Worm (Caenorhabditis elegans) whole organism, L1 larva: Measurements from ENCODE around the gene sng-1.

Source experiments
- C04F5.9 ChIP-seq: sonication (generic microtip); optimal IDR thresholded peaks from 2 replicates; lab custom pipeline; 2016; ENCODE audit warnings: missing genetic modification characterization, missing compliant biosample characterization
- C16A3.4 ChIP-seq: fragments of 150-350 bp; optimal IDR thresholded peaks from 2 replicates; lab custom pipeline; 2014; ENCODE audit warnings: missing biosample characterization, missing genetic modification characterization
- ama-1 ChIP-seq: fragments of 150-350 bp; optimal IDR thresholded peaks from 2 replicates; lab custom pipeline; 2014
- blmp-1 ChIP-seq: fragments of 150-350 bp; optimal IDR thresholded peaks from 2 replicates; lab custom pipeline; 2014; ENCODE audit warnings: missing biosample characterization, missing genetic modification characterization
- ceh-63 ChIP-seq: fragments of 200-800 bp; sonication (Bioruptor generic); optimal IDR thresholded peaks from 2 replicates; lab custom pipeline; 2018; ENCODE audit warnings: mild to moderate bottlenecking, missing genetic modification characterization, missing compliant biosample characterization
- ceh-8 ChIP-seq: fragments of 200-800 bp; sonication (Bioruptor generic); optimal IDR thresholded peaks from 2 replicates; lab custom pipeline; 2018; ENCODE audit warnings: mild to moderate bottlenecking, missing genetic modification characterization, moderate library complexity, missing compliant biosample characterization
- ceh-82 ChIP-seq, 3 experiments: fragments of 150-350 bp in 1 of 3; sonication (generic microtip) in 2 of 3; optimal IDR thresholded peaks; 2 replicates each; lab custom pipeline; 2014 to 2017; ENCODE audit warnings: missing biosample characterization in 3 of 3, missing genetic modification characterization in 3 of 3
- dpl-1 ChIP-seq, 3 experiments: fragments of 150-350 bp in 2 of 3; sonication (generic microtip) in 1 of 3; optimal IDR thresholded peaks; 2 replicates each; lab custom pipeline; 2014 to 2017; ENCODE audit warnings: missing biosample characterization in 3 of 3, missing genetic modification characterization in 3 of 3, missing genetic modification reagents in 3 of 3
- dsc-1 ChIP-seq: sonication (generic microtip); optimal IDR thresholded peaks from 2 replicates; lab custom pipeline; 2016; ENCODE audit warnings: mild to moderate bottlenecking, missing genetic modification characterization, missing compliant biosample characterization
- efl-3 ChIP-seq: fragments of 200-800 bp; sonication (Bioruptor generic); optimal IDR thresholded peaks from 2 replicates; lab custom pipeline; 2018; ENCODE audit warnings: mild to moderate bottlenecking, missing genetic modification characterization, missing compliant biosample characterization
- egl-27 ChIP-seq, 2 experiments: fragments of 150-350 bp in 1 of 2; sonication (generic microtip); optimal IDR thresholded peaks; 3 replicates each; lab custom pipeline; 2017 to 2018; ENCODE audit warnings: missing biosample characterization in 2 of 2, missing genetic modification characterization in 2 of 2, missing genetic modification reagents in 2 of 2
- elt-2 ChIP-seq: sonication (generic microtip); optimal IDR thresholded peaks from 2 replicates; lab custom pipeline; 2016; ENCODE audit warnings: missing genetic modification characterization, mild to moderate bottlenecking, inconsistent platforms, missing compliant biosample characterization, missing genetic modification reagents
- fkh-8 ChIP-seq: sonication (generic microtip); optimal IDR thresholded peaks from 2 replicates; lab custom pipeline; 2016; ENCODE audit warnings: mild to moderate bottlenecking, missing genetic modification characterization, missing compliant biosample characterization
- hlh-17 ChIP-seq: fragments of 200-800 bp; sonication (Bioruptor generic); optimal IDR thresholded peaks from 2 replicates; lab custom pipeline; 2018; ENCODE audit warnings: missing genetic modification characterization, mild to moderate bottlenecking, missing compliant biosample characterization, moderate library complexity, borderline replicate concordance
- hpl-2 ChIP-seq: fragments of 150-350 bp; optimal IDR thresholded peaks from 2 replicates; lab custom pipeline; 2014; ENCODE audit warnings: missing biosample characterization, missing genetic modification reagents, missing genetic modification characterization
- isw-1 ChIP-seq: fragments of 200-800 bp; sonication (Bioruptor generic); IDR thresholded peaks from 2 replicates; pipeline ENCODE4 v1.3.6; 2022; ENCODE audit warnings: missing genetic modification characterization, missing compliant biosample characterization
- jun-1 ChIP-seq: fragments of 150-350 bp; optimal IDR thresholded peaks from 2 replicates; lab custom pipeline; 2014; ENCODE audit warnings: missing biosample characterization, missing genetic modification reagents, missing genetic modification characterization
- lin-14 ChIP-seq: fragments of 200-800 bp; sonication (Bioruptor generic); optimal IDR thresholded peaks from 2 replicates; lab custom pipeline; 2018; ENCODE audit warnings: mild to moderate bottlenecking, missing genetic modification characterization, moderate library complexity, missing compliant biosample characterization
- mef-2 ChIP-seq: fragments of 150-350 bp; optimal IDR thresholded peaks from 2 replicates; lab custom pipeline; 2014; ENCODE audit warnings: missing biosample characterization, missing genetic modification characterization
- mep-1 ChIP-seq: fragments of 150-350 bp; optimal IDR thresholded peaks from 2 replicates; lab custom pipeline; 2014; ENCODE audit warnings: missing biosample characterization, missing genetic modification characterization
- nhr-19 ChIP-seq: fragments of 200-800 bp; sonication (Bioruptor generic); conservative IDR thresholded peaks from 2 replicates; pipeline ENCODE4 v1.3.6; 2022; ENCODE audit warnings: missing genetic modification characterization, missing compliant biosample characterization
- nhr-237 ChIP-seq: fragments of 150-350 bp; optimal IDR thresholded peaks from 2 replicates; lab custom pipeline; 2014; ENCODE audit warnings: missing biosample characterization, missing genetic modification characterization
- nhr-47 ChIP-seq: sonication (generic microtip); optimal IDR thresholded peaks from 2 replicates; lab custom pipeline; 2016; ENCODE audit warnings: mild to moderate bottlenecking, missing genetic modification characterization, moderate library complexity, missing compliant biosample characterization
- nhr-71 ChIP-seq: sonication (generic microtip); optimal IDR thresholded peaks from 2 replicates; lab custom pipeline; 2016; ENCODE audit warnings: mild to moderate bottlenecking, missing genetic modification characterization, moderate library complexity, missing compliant biosample characterization
- pqm-1 ChIP-seq: sonication (generic microtip); optimal IDR thresholded peaks from 3 replicates; lab custom pipeline; 2017; ENCODE audit warnings: missing biosample characterization, missing genetic modification characterization
- rnt-1 ChIP-seq: sonication (generic microtip); optimal IDR thresholded peaks from 2 replicates; lab custom pipeline; 2016; ENCODE audit warnings: mild to moderate bottlenecking, missing genetic modification characterization, moderate library complexity, missing compliant biosample characterization
- sptf-1 ChIP-seq: fragments of 150-350 bp; optimal IDR thresholded peaks from 2 replicates; lab custom pipeline; 2014; ENCODE audit warnings: missing biosample characterization, missing genetic modification characterization
- swsn-7 ChIP-seq: sonication (generic microtip); optimal IDR thresholded peaks from 2 replicates; lab custom pipeline; 2016; ENCODE audit warnings: missing genetic modification characterization, missing compliant biosample characterization
- tbx-2 ChIP-seq: sonication (generic microtip); optimal IDR thresholded peaks from 2 replicates; lab custom pipeline; 2016; ENCODE audit warnings: missing genetic modification characterization, missing compliant biosample characterization
- tlp-1 ChIP-seq: fragments of 150-350 bp; optimal IDR thresholded peaks from 2 replicates; lab custom pipeline; 2014; ENCODE audit warnings: missing biosample characterization, missing genetic modification characterization
- unc-30 ChIP-seq: sonication (generic microtip); optimal IDR thresholded peaks from 2 replicates; lab custom pipeline; 2017; ENCODE audit warnings: missing biosample characterization, missing genetic modification characterization
- unc-62 ChIP-seq: fragments of 150-350 bp; optimal IDR thresholded peaks from 2 replicates; lab custom pipeline; 2014; ENCODE audit warnings: missing biosample characterization, missing genetic modification reagents, missing genetic modification characterization
- unc-86 ChIP-seq: sonication (generic microtip); optimal IDR thresholded peaks from 2 replicates; lab custom pipeline; 2016; ENCODE audit warnings: missing genetic modification characterization, missing compliant biosample characterization
- vab-15 ChIP-seq: sonication (generic microtip); optimal IDR thresholded peaks from 2 replicates; lab custom pipeline; 2017; ENCODE audit warnings: missing genotype, mild to moderate bottlenecking, missing genetic modification characterization, missing compliant biosample characterization
- xbp-1 ChIP-seq: sonication (generic microtip); optimal IDR thresholded peaks from 2 replicates; lab custom pipeline; 2016; ENCODE audit warnings: missing genetic modification characterization, missing compliant biosample characterization
- ztf-11 ChIP-seq, 2 experiments: sonication (generic microtip); optimal IDR thresholded peaks; 2 replicates each; lab custom pipeline; 2016 to 2017; ENCODE audit warnings: missing genetic modification characterization in 2 of 2, missing biosample characterization in 1 of 2, missing compliant biosample characterization in 1 of 2
- ztf-4 ChIP-seq: fragments of 150-350 bp; optimal IDR thresholded peaks from 2 replicates; lab custom pipeline; 2014; ENCODE audit warnings: missing biosample characterization, missing genetic modification characterization

The sng-1 gene

ce11 chrX:7326967-7327651 is at the start of gene sng-1:
Gene sng-1 (plus strand): TSS chrX:7327601.
- TF ChIP-seq unc-86, result peak; percentile 12
- peak; percentile 1 for TF ChIP-seq nhr-47 (tag; lab: Kevin White, UChicago)
- peak; percentile 20 for TF ChIP-seq nhr-71
- no peak for TF ChIP-seq dsc-1 (tag; lab: Kevin White, UChicago)
- no peak for TF ChIP-seq unc-62 (GFP tag; lab: Kevin White, UChicago)
- peak in 1 of 3 experiments; percentile 33 for TF ChIP-seq ceh-82 (tag; optimal IDR thresholded peaks at IDR 0.05; lab: Kevin White, UChicago)
- TF ChIP-seq lin-14 (GFP tag; lab: Kevin White, UChicago), result peak; percentile 72
- peak; percentile 22 for TF ChIP-seq fkh-8 (tag; lab: Kevin White, UChicago)

DNA sequence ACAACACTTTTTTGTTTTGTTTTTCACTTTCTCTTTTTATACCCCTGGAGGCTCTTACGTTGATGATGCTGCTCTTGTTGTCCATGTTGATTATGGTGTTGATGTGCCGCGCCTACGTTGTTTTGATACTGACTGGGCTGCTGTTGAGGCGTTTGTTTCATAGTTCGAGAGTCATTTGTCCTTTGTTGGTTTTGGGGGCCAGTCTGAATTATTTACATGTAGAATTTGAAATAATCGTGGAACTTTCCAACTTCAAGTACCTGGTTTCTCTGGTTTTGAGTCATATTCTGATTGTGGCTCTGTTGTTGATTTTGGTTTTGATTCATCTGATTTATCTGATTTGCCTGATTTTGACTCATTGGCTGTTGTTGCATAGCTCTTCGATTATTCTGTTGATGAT is 49.3 kb upstream of the sng-1 start:
- no peak for TF ChIP-seq unc-30 (tag; lab: Kevin White, UChicago)

- TF ChIP-seq dsc-1 (tag; lab: Kevin White, UChicago) (no peak), pqm-1 (tag; lab: Kevin White, UChicago) (no peak), C16A3.4 (tag; lab: Kevin White, UChicago) (no peak), tbx-2 (tag; lab: Kevin White, UChicago) (no peak), mef-2 (tag; lab: Kevin White, UChicago) (no peak), vab-15 (no peak), elt-2 (tag; lab: Kevin White, UChicago) (no peak)
Measured at ce11 chrX:7279671-7280389, 47.6 kb upstream of the sng-1 start, which contains the start of gene unc-10. Gene unc-10 (minus strand): TSS chrX:7280322.

- peak; percentile 74 for TF ChIP-seq lin-14 (GFP tag; lab: Kevin White, UChicago)
- TF ChIP-seq vab-15, result no peak
- TF ChIP-seq isw-1 (GFP tag; lab: Robert Waterston, UW), result no peak
- no peak for TF ChIP-seq hpl-2 (GFP tag; lab: Kevin White, UChicago)
- TF ChIP-seq ztf-4 (tag; lab: Kevin White, UChicago), result no peak
- no peak for TF ChIP-seq nhr-237 (tag; lab: Kevin White, UChicago)
- TF ChIP-seq ceh-63, result no peak
- no peak for TF ChIP-seq nhr-71
- no peak for TF ChIP-seq egl-27 (tag; optimal IDR thresholded peaks at IDR 0.05; lab: Kevin White, UChicago)
- TF ChIP-seq ceh-82 (tag; optimal IDR thresholded peaks at IDR 0.05; lab: Kevin White, UChicago), result peak in 1 of 3 experiments; percentile 12
- no peak for TF ChIP-seq mep-1 (tag; lab: Kevin White, UChicago)
- TF ChIP-seq swsn-7 (tag; lab: Kevin White, UChicago), result no peak
- TF ChIP-seq nhr-19 (GFP tag; lab: Robert Waterston, UW), result no peak
- peak; percentile 27 for TF ChIP-seq ceh-8 (GFP tag; lab: Kevin White, UChicago)
- TF ChIP-seq rnt-1 (tag; lab: Kevin White, UChicago), result no peak
- no peak for TF ChIP-seq jun-1 (tag; lab: Kevin White, UChicago)
- no peak for TF ChIP-seq fkh-8 (tag; lab: Kevin White, UChicago)
- no peak for TF ChIP-seq dpl-1 (GFP tag; optimal IDR thresholded peaks at IDR 0.05; lab: Kevin White, UChicago)
- TF ChIP-seq, all 84 proteins: peak for 3
Measured at ce11 chrX:7281347-7281746, 46.1 kb upstream of the sng-1 start.

ce11 chrX:7283136-7283535 is 44.3 kb upstream of the sng-1 start:
- TF ChIP-seq elt-2 (tag; lab: Kevin White, UChicago) (no peak), ztf-4 (tag; lab: Kevin White, UChicago) (no peak), ztf-11 (tag; optimal IDR thresholded peaks at IDR 0.05; lab: Kevin White, UChicago) (no peak), ceh-82 (tag; optimal IDR thresholded peaks at IDR 0.05; lab: Kevin White, UChicago) (no peak), ama-1 (no peak), C04F5.9 (tag; lab: Kevin White, UChicago) (no peak), hlh-17 (GFP tag; lab: Kevin White, UChicago) (no peak), rnt-1 (tag; lab: Kevin White, UChicago) (no peak), swsn-7 (tag; lab: Kevin White, UChicago) (no peak), xbp-1 (tag; lab: Kevin White, UChicago) (no peak), tlp-1 (no peak), blmp-1 (tag; lab: Kevin White, UChicago) (no peak), efl-3 (GFP tag; lab: Kevin White, UChicago) (no peak), nhr-71 (no peak), sptf-1 (tag; lab: Kevin White, UChicago) (no peak)
